Worm (Caenorhabditis elegans): Measurements from ENCODE around the gene M05D6.1.

Gene M05D6.1

DNA sequence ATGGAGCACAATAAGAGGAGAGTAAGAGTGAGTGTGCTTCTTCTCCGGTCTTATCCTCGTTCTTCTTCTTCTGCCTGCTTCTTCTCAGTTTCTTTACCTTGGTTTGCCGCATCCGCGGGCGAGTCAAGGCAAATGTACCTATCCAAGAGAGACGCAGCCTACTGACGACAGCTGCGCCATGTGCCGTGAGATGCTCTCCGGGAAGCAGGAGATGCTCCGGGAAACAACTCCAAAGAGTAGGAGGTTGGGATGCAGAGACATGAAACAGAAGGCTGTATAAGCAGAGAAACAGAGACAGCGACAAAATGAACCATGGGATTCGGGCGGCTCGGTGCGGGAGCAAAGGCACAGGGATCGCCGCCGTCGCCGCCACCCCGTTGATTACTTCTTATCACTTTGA lies 23.8 kb upstream of the M05D6.1 start:
- TF ChIP-seq hlh-8 (tag; optimal IDR thresholded peaks at IDR 0.05) (peak; percentile 64), ahr-1 (tag; optimal IDR thresholded peaks at IDR 0.05) (no peak), ceh-9 (tag; optimal IDR thresholded peaks at IDR 0.05) (no peak), ceh-2 (tag; optimal IDR thresholded peaks at IDR 0.05) (peak; percentile 2), syd-9 (tag; optimal IDR thresholded peaks at IDR 0.05) (peak; percentile 21), unc-3 (GFP tag; conservative IDR thresholded peaks at IDR 0.05) (no peak), unc-3 (tag; optimal IDR thresholded peaks at IDR 0.05) (no peak), sdc-2 (tag; optimal IDR thresholded peaks at IDR 0.05) (peak; percentile 15), tbx-2 (tag; optimal IDR thresholded peaks at IDR 0.05) (peak; percentile 46), rnt-1 (tag; optimal IDR thresholded peaks at IDR 0.05) (peak; percentile 63), pha-4 (tag; optimal IDR thresholded peaks at IDR 0.05) (no peak), unc-55 (GFP tag; optimal IDR thresholded peaks at IDR 0.05) (peak; percentile 34), ceh-6 (GFP tag; optimal IDR thresholded peaks at IDR 0.05) (no peak), ceh-24 (tag; optimal IDR thresholded peaks at IDR 0.05) (no peak), nfya-1 (tag; optimal IDR thresholded peaks at IDR 0.05) (peak; percentile 36), ceh-22 (tag; optimal IDR thresholded peaks at IDR 0.05) (no peak), ceh-18 (tag; optimal IDR thresholded peaks at IDR 0.05) (peak; percentile 88), ceh-31 (tag; optimal IDR thresholded peaks at IDR 0.05) (peak; percentile 8), ceh-34 (tag; optimal IDR thresholded peaks at IDR 0.05) (peak; percentile 54), nhr-11 (tag; optimal IDR thresholded peaks at IDR 0.05) (no peak), pag-3 (tag; optimal IDR thresholded peaks at IDR 0.05; ENCODE audit: borderline replicate concordance) (no peak)

DNA sequence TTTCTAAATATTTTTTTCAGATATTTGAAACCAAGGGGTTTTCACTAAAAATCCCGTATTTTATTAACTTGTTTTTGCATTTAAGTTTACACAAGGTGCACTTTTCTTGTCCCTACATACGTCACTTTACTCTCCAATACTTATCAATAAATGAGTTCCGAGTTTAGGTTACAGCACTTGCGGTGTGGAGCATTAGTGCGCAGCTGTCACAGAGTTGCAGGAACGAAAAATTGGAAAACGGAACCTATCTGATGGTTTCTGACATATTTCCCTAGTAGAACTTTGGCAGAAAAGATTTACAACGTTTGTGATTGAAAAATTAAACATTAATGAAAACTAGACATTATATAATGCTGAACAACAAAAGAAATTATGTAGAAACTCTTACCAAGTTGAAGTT lies 23.0 kb upstream of the M05D6.1 start:
- TF ChIP-seq pag-3 (tag; optimal IDR thresholded peaks at IDR 0.05; ENCODE audit: borderline replicate concordance) (no peak), pros-1 (tag; optimal IDR thresholded peaks at IDR 0.05) (no peak), npax-4 (tag; optimal IDR thresholded peaks at IDR 0.05) (no peak), hlh-13 (GFP tag; optimal IDR thresholded peaks at IDR 0.05) (no peak), ama-1 (optimal IDR thresholded peaks at IDR 0.05) (no peak), Y22D7AL.16 (tag; optimal IDR thresholded peaks at IDR 0.05) (no peak), hlh-6 (tag; optimal IDR thresholded peaks at IDR 0.05) (no peak), K02D7.2 (tag; optimal IDR thresholded peaks at IDR 0.05) (no peak), ceh-2 (tag; optimal IDR thresholded peaks at IDR 0.05) (no peak)

DNA sequence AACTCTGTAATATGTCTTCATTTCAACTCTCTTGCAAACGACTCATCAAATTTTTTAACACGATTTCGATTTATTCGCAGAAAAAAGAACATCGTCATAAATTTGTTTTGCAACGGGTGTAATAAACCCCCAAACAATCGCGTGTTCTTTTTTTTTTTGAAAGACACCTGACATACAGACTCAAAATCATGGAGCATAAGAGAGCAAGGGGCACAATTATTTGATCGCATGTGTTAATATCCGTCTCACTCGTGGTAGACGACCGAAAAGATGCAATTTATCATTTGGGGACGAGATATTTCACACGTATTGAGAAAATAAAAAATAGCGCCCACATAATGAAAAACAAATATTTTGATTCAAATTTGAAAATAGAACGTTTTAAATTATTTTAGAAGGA lies 21.0 kb upstream of the M05D6.1 start:
- TF ChIP-seq hlh-13 (GFP tag; optimal IDR thresholded peaks at IDR 0.05) (no peak), lin-11 (tag; optimal IDR thresholded peaks at IDR 0.05) (no peak), lim-6 (tag; optimal IDR thresholded peaks at IDR 0.05) (no peak), tbx-7 (tag; optimal IDR thresholded peaks at IDR 0.05) (no peak), elt-2 (tag; optimal IDR thresholded peaks at IDR 0.05) (no peak), ets-4 (tag; optimal IDR thresholded peaks at IDR 0.05) (no peak), T23F11.4 (GFP tag; optimal IDR thresholded peaks at IDR 0.05) (no peak), fkh-10 (GFP tag; optimal IDR thresholded peaks at IDR 0.05) (no peak), unc-3 (GFP tag; conservative IDR thresholded peaks at IDR 0.05) (no peak), unc-3 (tag; optimal IDR thresholded peaks at IDR 0.05) (no peak), pros-1 (tag; optimal IDR thresholded peaks at IDR 0.05) (no peak), sox-2 (GFP tag; IDR thresholded peaks at IDR 0.05) (no peak), nfya-1 (tag; optimal IDR thresholded peaks at IDR 0.05) (no peak), unc-86 (tag; optimal IDR thresholded peaks at IDR 0.05) (no peak), ztf-16 (tag; optimal IDR thresholded peaks at IDR 0.05) (no peak), ceh-6 (GFP tag; optimal IDR thresholded peaks at IDR 0.05) (no peak)

DNA sequence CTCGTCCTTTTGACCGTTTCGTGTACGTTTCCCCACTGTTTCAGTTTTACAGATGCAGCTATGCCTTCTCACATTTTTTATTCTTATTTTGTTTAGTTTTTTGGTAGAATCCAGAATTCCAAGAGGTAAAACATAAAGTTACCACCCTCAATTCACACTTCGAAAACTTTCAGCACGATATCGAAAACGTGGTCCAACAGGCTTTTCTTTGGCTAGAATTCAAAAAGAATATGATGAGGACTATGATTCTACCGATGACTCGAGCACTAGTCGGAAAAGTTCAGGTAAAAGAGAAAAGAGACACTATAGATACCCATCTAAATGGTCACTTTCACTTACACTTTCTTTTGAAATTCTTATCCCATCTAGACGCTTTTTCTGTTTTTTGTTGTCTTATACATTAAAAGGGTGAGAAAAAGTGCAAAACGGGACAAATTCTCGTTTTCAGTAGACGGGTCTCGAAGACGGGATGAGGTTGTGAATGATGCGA lies 19.1 kb upstream of the M05D6.1 start, which contains the start of gene M05D6.9:
Gene M05D6.9 (plus strand): TSS at position 51 of the 490 bp plus-strand sequence.
- TF ChIP-seq eyg-1 (tag; optimal IDR thresholded peaks at IDR 0.05): no peak
- TF ChIP-seq ztf-16 (tag; optimal IDR thresholded peaks at IDR 0.05): no peak
- TF ChIP-seq zip-5 (tag; optimal IDR thresholded peaks at IDR 0.05): no peak
- TF ChIP-seq Y22D7AL.16 (tag; optimal IDR thresholded peaks at IDR 0.05): no peak
- no peak for TF ChIP-seq hlh-13 (GFP tag; optimal IDR thresholded peaks at IDR 0.05)
- TF ChIP-seq hlh-6 (tag; optimal IDR thresholded peaks at IDR 0.05): no peak
- TF ChIP-seq pha-4 (tag; optimal IDR thresholded peaks at IDR 0.05): no peak
- TF ChIP-seq hlh-30 (tag; optimal IDR thresholded peaks at IDR 0.05; ENCODE audit: insufficient read depth): no peak
- TF ChIP-seq pat-9 (tag; optimal IDR thresholded peaks at IDR 0.05): no peak
